Fruit fly (Drosophila melanogaster) whole organism, embryonic: ENCODE measurements around the gene CG2865.

Experiments
- CG10462 ChIP-seq: fragments of 200-800 bp; sonication (Bioruptor generic); optimal IDR thresholded peaks from 2 replicates; lab custom pipeline; 2016; ENCODE audit warnings: missing biosample characterization, missing genetic modification characterization
- HLHmδ ChIP-seq: fragments of 200-800 bp; sonication (Bioruptor generic); optimal IDR thresholded peaks from 2 replicates; lab custom pipeline; 2018; ENCODE audit warnings: missing biosample characterization, mild to moderate bottlenecking, missing genetic modification characterization, moderate library complexity
- ac ChIP-seq: fragments of 200-800 bp; sonication (Bioruptor generic); optimal IDR thresholded peaks from 3 replicates; lab custom pipeline; 2017; ENCODE audit warnings: missing biosample characterization, mild to moderate bottlenecking, missing genetic modification characterization
- ara ChIP-seq: fragments of 200-800 bp; sonication (Bioruptor generic); IDR thresholded peaks from 2 replicates; pipeline ENCODE4 v1.3.6; 2022; ENCODE audit warnings: missing biosample characterization, missing genetic modification characterization
- dmrt11E ChIP-seq: fragments of 200-800 bp; sonication (Bioruptor generic); optimal IDR thresholded peaks from 3 replicates; lab custom pipeline; 2018; ENCODE audit warnings: missing biosample characterization, mild to moderate bottlenecking, missing genetic modification characterization, moderate library complexity

DNA sequence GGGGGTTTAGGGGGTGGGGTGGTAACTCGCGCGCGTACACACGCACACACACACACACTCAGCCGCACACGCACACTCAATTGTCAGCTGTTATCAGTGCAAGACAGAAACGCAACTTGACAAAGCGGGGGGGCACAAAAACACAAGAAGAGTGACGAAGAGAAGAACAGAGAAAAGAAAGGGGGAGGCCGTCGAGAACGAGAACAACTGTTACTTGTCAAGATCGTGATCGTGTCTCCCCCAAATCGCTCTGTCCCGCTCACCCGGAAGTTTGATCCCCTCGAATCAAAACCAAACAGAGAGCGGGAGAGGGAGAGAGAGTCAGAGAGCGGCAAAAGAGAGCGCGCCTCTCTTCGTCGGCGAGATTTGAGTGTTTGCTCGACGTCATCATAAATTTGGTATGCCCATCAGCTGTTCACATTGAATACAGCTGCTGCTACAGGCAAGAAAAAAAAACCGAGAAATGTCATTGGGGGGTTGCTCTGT lies 24.2 kb upstream of the CG2865 start:
- TF ChIP-seq HLHmδ (GFP tag; lab: Kevin White, UChicago) = peak; percentile 85
- no peak for TF ChIP-seq CG10462
- TF ChIP-seq ac (GFP tag; lab: Kevin White, UChicago) = no peak
- no peak for TF ChIP-seq dmrt11E
- TF ChIP-seq ara = 0 out of 2 replicates have a peak, but pooled peaks have one; percentile 21
